Fruit fly (Drosophila melanogaster): Measurements from ENCODE around the gene Mec2.

Gene Mec2

DNA sequence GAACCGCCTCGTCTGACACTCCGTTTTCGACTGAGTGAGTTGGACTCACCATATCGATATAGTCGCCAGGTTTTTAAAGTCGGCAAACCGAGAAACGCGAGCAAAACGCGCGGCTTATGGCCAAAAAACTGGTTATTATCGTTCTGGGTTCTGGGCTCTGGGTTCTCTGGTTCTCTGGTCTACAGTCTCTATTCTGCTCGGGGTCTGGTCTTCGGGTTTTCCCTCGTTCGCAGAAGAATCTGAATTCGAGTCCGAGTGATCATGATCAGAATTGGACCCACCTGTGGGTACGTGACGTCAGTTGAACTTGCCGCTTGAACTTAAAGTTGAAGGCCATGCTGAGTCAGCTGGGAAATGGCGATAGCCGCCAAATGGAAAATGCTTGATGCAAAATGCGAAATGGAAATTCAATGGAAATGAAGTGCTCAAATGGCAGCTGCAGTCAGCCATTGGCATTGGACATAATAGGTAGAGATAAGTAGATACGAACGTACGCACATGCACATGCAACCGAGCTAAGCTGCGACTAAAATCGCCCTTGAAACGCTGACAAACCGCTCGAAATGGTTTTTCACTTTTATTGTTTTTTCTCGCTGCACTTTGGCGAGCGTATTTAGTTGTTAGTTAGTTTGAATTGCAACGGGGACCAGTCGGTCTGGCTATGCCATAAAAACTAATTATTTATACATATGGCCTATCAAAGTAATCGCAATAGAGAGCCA lies 12.8 kb upstream of the Mec2 start, which contains the start of gene CG33939:
CG33939 (minus strand) TSS at position 51 of the 722 bp plus-strand sequence.
- no peak for TF ChIP-seq CG17801 (GFP tag; optimal IDR thresholded peaks at IDR 0.05; ENCODE audit: partially characterized antibody)

- peak; percentile 60 for TF ChIP-seq CG17801 (GFP tag; optimal IDR thresholded peaks at IDR 0.05; ENCODE audit: partially characterized antibody)
These were observed 8.1 kb upstream of the Mec2 start, which contains the start of the genes CG7556 and CG7453 for dm6 chrX:19179696-19180255. CG7556 (minus strand) TSS chrX:19179830. CG7453 (plus strand) TSS chrX:19180173.

- TF ChIP-seq CG17801 (GFP tag; optimal IDR thresholded peaks at IDR 0.05; ENCODE audit: partially characterized antibody) = no peak
These were observed 4.7 kb upstream of the Mec2 start, which contains the start of gene CG33253 for dm6 chrX:19183121-19183520. CG33253 (plus strand) TSS chrX:19183421.

DNA sequence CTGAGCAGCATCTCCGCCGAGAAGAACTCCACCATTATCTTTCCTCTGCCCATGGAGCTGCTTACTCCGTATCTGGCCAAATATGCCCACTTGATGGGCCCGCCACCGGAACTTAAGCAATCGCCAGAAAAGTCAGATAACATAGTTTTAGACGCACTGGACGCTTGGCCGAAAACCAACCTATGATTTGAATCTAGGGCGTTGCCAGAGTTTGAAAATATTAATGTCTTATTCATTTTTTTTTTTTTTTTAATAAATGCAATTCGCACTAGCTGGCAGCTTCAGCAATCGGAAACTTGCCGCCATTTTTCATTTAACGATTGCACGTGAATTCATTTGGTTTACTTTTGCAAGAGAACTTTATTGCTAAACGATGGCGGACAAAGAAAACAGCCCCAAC lies 2.1 kb downstream of the Mec2 start, which contains the start of gene HP1D3csd:
HP1D3csd (plus strand) TSS at position 312 of the 400 bp plus-strand sequence.
- TF ChIP-seq CG17801 (GFP tag; optimal IDR thresholded peaks at IDR 0.05; ENCODE audit: partially characterized antibody) = peak; percentile 37

DNA sequence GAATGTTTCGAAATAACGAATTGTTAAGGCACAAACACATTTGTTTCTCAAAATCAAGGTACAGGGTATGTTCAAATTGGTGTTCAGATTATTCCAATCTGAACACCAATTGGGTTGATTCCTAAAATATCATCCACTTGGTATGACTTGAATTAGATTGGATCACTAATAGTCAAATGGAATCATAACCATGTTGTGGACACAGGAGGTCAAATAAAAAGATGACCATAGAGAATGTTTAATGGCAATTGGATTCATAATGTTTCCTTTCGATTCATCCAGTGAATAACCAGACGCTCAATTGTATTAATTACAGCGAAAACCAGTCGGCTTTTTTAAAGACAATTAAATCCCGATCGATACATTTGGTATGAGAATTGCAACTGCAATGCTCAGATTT lies 3.2 kb downstream of the Mec2 start:
- no peak for TF ChIP-seq CG17801 (GFP tag; optimal IDR thresholded peaks at IDR 0.05; ENCODE audit: partially characterized antibody)

DNA sequence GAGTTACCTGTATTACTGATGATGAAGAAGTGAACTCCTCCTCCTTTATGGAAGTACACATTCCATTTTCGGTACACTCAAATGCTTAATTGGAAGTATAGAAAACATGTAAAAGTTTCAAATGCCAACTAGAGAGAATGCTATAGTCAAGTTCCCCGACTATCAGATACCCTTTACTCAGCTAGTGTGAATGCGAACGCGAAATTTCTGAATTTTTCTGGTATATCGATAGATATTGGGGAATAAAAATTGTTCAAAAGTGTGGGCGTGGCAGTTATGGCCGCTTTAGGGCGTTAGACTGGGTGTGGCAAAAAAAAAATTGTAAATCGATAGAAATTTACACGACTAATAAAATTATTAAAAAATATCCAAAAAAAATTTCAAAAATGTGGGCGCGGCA lies 3.8 kb downstream of the Mec2 start:
- no peak for TF ChIP-seq CG17801 (GFP tag; optimal IDR thresholded peaks at IDR 0.05; ENCODE audit: partially characterized antibody)

DNA sequence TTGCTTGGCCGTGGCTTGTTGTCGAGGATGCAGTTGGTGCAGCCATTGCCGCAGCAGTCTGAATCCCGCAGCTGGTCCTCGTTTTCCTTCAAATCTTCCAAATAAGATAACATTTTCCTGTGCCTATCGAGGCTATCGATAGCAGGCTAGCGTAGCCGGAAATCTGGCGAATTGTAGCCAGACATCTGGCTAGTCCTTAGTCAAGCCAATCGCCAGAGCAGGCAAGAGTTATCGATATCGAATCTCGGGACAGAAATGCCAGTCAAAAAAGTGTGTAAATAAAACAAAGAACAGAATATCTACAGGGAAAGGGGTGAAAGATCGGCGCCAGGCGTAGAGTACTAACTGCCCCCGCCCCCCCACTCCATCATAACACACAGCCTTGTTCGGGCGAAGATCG lies 5.5 kb downstream of the Mec2 start, which contains the start of the genes CG7914 and CG14194:
CG7914 (minus strand) TSS at position 113 of the 400 bp plus-strand sequence.
CG14194 (plus strand) TSS at position 220 of the 400 bp plus-strand sequence.
- peak; percentile 10 for TF ChIP-seq CG17801 (GFP tag; optimal IDR thresholded peaks at IDR 0.05; ENCODE audit: partially characterized antibody)

DNA sequence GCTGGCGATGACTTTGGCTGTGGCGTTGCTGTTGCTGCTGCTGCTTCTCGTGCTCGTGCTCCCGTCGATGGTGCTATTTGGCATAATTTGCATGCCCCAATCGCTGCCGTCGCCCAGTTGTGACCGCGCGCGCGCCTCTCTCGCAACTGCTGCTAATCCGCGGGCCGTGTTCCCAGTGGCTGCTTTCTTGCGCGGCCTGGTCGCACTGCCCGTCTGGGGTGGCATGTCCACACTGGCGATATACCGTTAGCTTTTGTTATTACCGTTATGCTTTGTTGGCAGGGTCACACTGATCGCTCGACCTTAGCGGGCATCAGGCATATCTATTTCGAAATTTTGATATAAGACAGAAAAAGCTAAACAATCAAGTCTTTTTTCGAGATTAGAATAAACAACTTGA lies 13.8 kb downstream of the Mec2 start, which contains the start of gene CG7990:
CG7990 (minus strand) TSS at position 350 of the 400 bp plus-strand sequence.
- TF ChIP-seq CG17801 (GFP tag; optimal IDR thresholded peaks at IDR 0.05; ENCODE audit: partially characterized antibody) = no peak

- TF ChIP-seq CG17801 (GFP tag; optimal IDR thresholded peaks at IDR 0.05; ENCODE audit: partially characterized antibody) = peak; percentile 41
These were observed 20.2 kb downstream of the Mec2 start, which contains the start of gene Ulp1 for dm6 chrX:19208014-19208413. Ulp1 (minus strand) TSS chrX:19208187.

- no peak for TF ChIP-seq CG17801 (GFP tag; optimal IDR thresholded peaks at IDR 0.05; ENCODE audit: partially characterized antibody)
These were observed 24.1 kb downstream of the Mec2 start, which contains the start of gene CG14195 for dm6 chrX:19211982-19212381. CG14195 (minus strand) TSS chrX:19212082.

DNA sequence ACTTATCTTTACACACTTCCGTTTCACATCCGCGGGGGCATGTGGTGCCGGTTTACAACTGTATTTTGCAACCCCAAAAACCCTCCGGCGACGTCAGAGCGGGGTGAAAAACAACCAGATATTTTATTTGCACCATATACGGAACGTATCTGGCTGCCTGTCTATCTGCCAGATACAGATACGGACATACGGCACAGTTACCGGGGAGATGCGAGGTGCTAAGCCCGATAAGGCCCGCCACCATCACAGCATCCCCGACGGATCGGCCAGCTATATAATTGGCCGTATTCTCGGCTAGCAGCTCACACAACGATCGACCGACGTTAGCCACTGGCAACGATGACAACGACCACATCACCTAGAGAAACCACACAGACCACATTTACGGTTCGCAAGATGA lies 25.1 kb downstream of the Mec2 start, which contains the start of gene Mur18B:
Mur18B (plus strand) TSS at position 301 of the 400 bp plus-strand sequence.
- TF ChIP-seq CG17801 (GFP tag; optimal IDR thresholded peaks at IDR 0.05; ENCODE audit: partially characterized antibody) = no peak

dm6 chrX:19215215-19215614 lies 27.4 kb downstream of the Mec2 start, which contains the start of gene Muc18B:
Muc18B (plus strand) TSS chrX:19215515.
- no peak for TF ChIP-seq CG17801 (GFP tag; optimal IDR thresholded peaks at IDR 0.05; ENCODE audit: partially characterized antibody)

dm6 chrX:19216671-19217070 lies 28.8 kb downstream of the Mec2 start:
- TF ChIP-seq CG17801 (GFP tag; optimal IDR thresholded peaks at IDR 0.05; ENCODE audit: partially characterized antibody) = no peak

- no peak for TF ChIP-seq CG17801 (GFP tag; optimal IDR thresholded peaks at IDR 0.05; ENCODE audit: partially characterized antibody)
These were observed 32.6 kb downstream of the Mec2 start, which contains the start of gene CG7884 for dm6 chrX:19220415-19220814. CG7884 (plus strand) TSS chrX:19220622.

- TF ChIP-seq CG17801 (GFP tag; optimal IDR thresholded peaks at IDR 0.05; ENCODE audit: partially characterized antibody) = no peak
These were observed 33.2 kb downstream of the Mec2 start for dm6 chrX:19220963-19221572.
